Worm (Caenorhabditis elegans): ENCODE results near the gene gpr-1.

- TF ChIP-seq ama-1 (optimal IDR thresholded peaks at IDR 0.05) (no peak), hmbx-1 (tag; optimal IDR thresholded peaks at IDR 0.05) (no peak), scrt-1 (GFP tag; IDR thresholded peaks at IDR 0.05) (no peak), B0310.2 (tag; optimal IDR thresholded peaks at IDR 0.05) (no peak), ceh-13 (GFP tag; optimal IDR thresholded peaks at IDR 0.05) (no peak), tbx-11 (GFP tag; IDR thresholded peaks at IDR 0.05) (no peak)
Observed at ce11 chrIII:8643639-8644038, 14.9 kb downstream of the gpr-1 start, which contains the start of gene twk-7.
